Fruit fly (Drosophila melanogaster) whole organism, embryonic: ENCODE data around the gene Ir21a.

Experiments used
- Antp ChIP-seq: fragments of 200-800 bp; sonication (Bioruptor generic); optimal IDR thresholded peaks from 3 replicates; lab custom pipeline; 2016; ENCODE audit warnings: missing biosample characterization, missing genetic modification characterization
- Atf3 ChIP-seq: fragments of 200-800 bp; sonication (Bioruptor generic); optimal IDR thresholded peaks from 3 replicates; lab custom pipeline; 2016; ENCODE audit warnings: missing biosample characterization, missing genetic modification characterization
- B-H1 ChIP-seq: fragments of 200-800 bp; sonication (Bioruptor generic); IDR thresholded peaks from 3 replicates; pipeline ENCODE4 v1.3.6; 2022; ENCODE audit warnings: missing biosample characterization, missing genetic modification characterization
- CG12219 ChIP-seq: fragments of 200-800 bp; sonication (Bioruptor generic); optimal IDR thresholded peaks from 3 replicates; lab custom pipeline; 2018; ENCODE audit warnings: missing biosample characterization, mild to moderate bottlenecking, missing genetic modification characterization
- CG12769 ChIP-seq: fragments of 200-800 bp; sonication (Bioruptor generic); optimal IDR thresholded peaks from 2 replicates; lab custom pipeline; 2019; ENCODE audit warnings: missing biosample characterization, mild to moderate bottlenecking, missing genetic modification characterization, moderate library complexity
- CG12942 ChIP-seq: fragments of 200-800 bp; sonication (Bioruptor generic); optimal IDR thresholded peaks from 3 replicates; lab custom pipeline; 2016; ENCODE audit warnings: missing biosample characterization, missing genetic modification characterization
- CG17568 ChIP-seq: fragments of 200-800 bp; sonication (Bioruptor generic); optimal IDR thresholded peaks from 2 replicates; lab custom pipeline; 2018; ENCODE audit warnings: missing biosample characterization, mild to moderate bottlenecking, missing genetic modification characterization, moderate library complexity
- CG1792 ChIP-seq: fragments of 200-800 bp; sonication (Bioruptor generic); optimal IDR thresholded peaks from 2 replicates; lab custom pipeline; 2016; ENCODE audit warnings: missing biosample characterization, missing genetic modification characterization
- CG1832 ChIP-seq: fragments of 200-800 bp; sonication (Bioruptor generic); optimal IDR thresholded peaks from 2 replicates; lab custom pipeline; 2017; ENCODE audit warnings: missing biosample characterization, mild to moderate bottlenecking, missing genetic modification characterization, inconsistent platforms
- CG2199 ChIP-seq: fragments of 200-800 bp; sonication (Bioruptor generic); IDR thresholded peaks from 3 replicates; pipeline ENCODE4 v1.3.6; 2022; ENCODE audit warnings: missing biosample characterization, missing genetic modification characterization
- CG31388 ChIP-seq: fragments of 200-800 bp; sonication (Bioruptor generic); optimal IDR thresholded peaks from 2 replicates; lab custom pipeline; 2016; ENCODE audit warnings: missing biosample characterization, missing genetic modification characterization
- CG3163 ChIP-seq: fragments of 200-800 bp; sonication (Bioruptor generic); optimal IDR thresholded peaks from 3 replicates; lab custom pipeline; 2016; ENCODE audit warnings: missing biosample characterization, missing genetic modification characterization
- CG3847 ChIP-seq: fragments of 200-800 bp; sonication (Bioruptor generic); IDR thresholded peaks from 2 replicates; pipeline ENCODE4 v1.3.6; 2022; ENCODE audit warnings: missing biosample characterization, missing genetic modification characterization
- CG42726 ChIP-seq: fragments of 200-800 bp; sonication (Bioruptor generic); IDR thresholded peaks from 2 replicates; pipeline ENCODE4 v1.3.6; 2022; ENCODE audit warnings: missing biosample characterization, missing genetic modification characterization; ENCODE audit not compliant: partially characterized antibody
- CG43689 ChIP-seq: fragments of 200-800 bp; sonication (Bioruptor generic); IDR thresholded peaks from 2 replicates; pipeline ENCODE4 v1.3.6; 2022; ENCODE audit warnings: missing biosample characterization, missing genetic modification characterization
- CG5245 ChIP-seq: fragments of 200-800 bp; sonication (Bioruptor generic); optimal IDR thresholded peaks from 3 replicates; lab custom pipeline; 2016; ENCODE audit warnings: missing biosample characterization, missing genetic modification characterization
- CG7987 ChIP-seq: fragments of 200-800 bp; sonication (Bioruptor generic); optimal IDR thresholded peaks from 2 replicates; lab custom pipeline; 2018; ENCODE audit warnings: missing biosample characterization, mild to moderate bottlenecking, missing genetic modification characterization, moderate library complexity
- CG8359 ChIP-seq: fragments of 200-800 bp; sonication (Bioruptor generic); optimal IDR thresholded peaks from 2 replicates; lab custom pipeline; 2017; ENCODE audit warnings: missing biosample characterization, mild to moderate bottlenecking, missing genetic modification characterization, borderline replicate concordance
- CG9797 ChIP-seq: fragments of 200-800 bp; sonication (Bioruptor generic); optimal IDR thresholded peaks from 3 replicates; lab custom pipeline; 2018; ENCODE audit warnings: missing biosample characterization, mild to moderate bottlenecking, missing genetic modification characterization
- Chrac-16 ChIP-seq: fragments of 200-800 bp; sonication (Bioruptor generic); optimal IDR thresholded peaks from 3 replicates; lab custom pipeline; 2016; ENCODE audit warnings: missing biosample characterization, missing genetic modification characterization
- Dad ChIP-seq: fragments of 200-800 bp; sonication (Bioruptor generic); optimal IDR thresholded peaks from 3 replicates; lab custom pipeline; 2016; ENCODE audit warnings: missing biosample characterization, missing genetic modification characterization
- Deaf1 ChIP-seq: fragments of 200-800 bp; optimal IDR thresholded peaks from 3 replicates; lab custom pipeline; 2019; ENCODE audit warnings: missing biosample characterization, mild to moderate bottlenecking, missing genetic modification characterization, moderate library complexity
- Dip2 ChIP-seq: fragments of 200-800 bp; sonication (Bioruptor generic); IDR thresholded peaks from 2 replicates; pipeline ENCODE4 v1.3.6; 2022; ENCODE audit warnings: missing biosample characterization, missing genetic modification characterization
- Hr78 ChIP-seq, 2 experiments: fragments of 200-800 bp in 1 of 2; fragments of >200 bp in 1 of 2; sonication (Bioruptor generic) in 1 of 2; optimal IDR thresholded peaks; 2 replicates each; lab custom pipeline; 2017 to 2019; ENCODE audit warnings: missing biosample characterization in 2 of 2, missing genetic modification characterization in 2 of 2, mild to moderate bottlenecking in 1 of 2, moderate library complexity in 1 of 2
- MTF-1 ChIP-seq: fragments of 200-800 bp; sonication (Bioruptor generic); optimal IDR thresholded peaks from 2 replicates; lab custom pipeline; 2018; ENCODE audit warnings: missing biosample characterization, mild to moderate bottlenecking, missing genetic modification characterization, borderline replicate concordance
- Max ChIP-seq: fragments of 200-800 bp; sonication (Bioruptor generic); optimal IDR thresholded peaks from 2 replicates; lab custom pipeline; 2016; ENCODE audit warnings: missing biosample characterization, mild to moderate bottlenecking, missing genetic modification characterization
- Nf-YA ChIP-seq: fragments of 200-800 bp; sonication (Bioruptor generic); IDR thresholded peaks from 2 replicates; pipeline ENCODE4 v1.3.6; 2022; ENCODE audit warnings: missing biosample characterization, missing genetic modification characterization
- abd-A ChIP-seq: fragments of 200-800 bp; sonication (Bioruptor generic); optimal IDR thresholded peaks from 3 replicates; lab custom pipeline; 2019; ENCODE audit warnings: missing biosample characterization, mild to moderate bottlenecking, missing genetic modification characterization, moderate library complexity
- ac ChIP-seq: fragments of 200-800 bp; sonication (Bioruptor generic); optimal IDR thresholded peaks from 3 replicates; lab custom pipeline; 2017; ENCODE audit warnings: missing biosample characterization, mild to moderate bottlenecking, missing genetic modification characterization
- caup ChIP-seq: fragments of 200-800 bp; sonication (Bioruptor generic); optimal IDR thresholded peaks from 3 replicates; lab custom pipeline; 2017; ENCODE audit warnings: missing biosample characterization, mild to moderate bottlenecking, missing genetic modification characterization, moderate library complexity; ENCODE audit not compliant: severe bottlenecking
- chinmo ChIP-seq: fragments of 200-800 bp; sonication (Bioruptor generic); IDR thresholded peaks from 4 replicates; pipeline ENCODE4 v1.3.6; 2022; ENCODE audit warnings: missing biosample characterization, missing genetic modification characterization; ENCODE audit not compliant: partially characterized antibody
- da ChIP-seq: fragments of 200-800 bp; sonication (Bioruptor generic); optimal IDR thresholded peaks from 2 replicates; lab custom pipeline; 2016; ENCODE audit warnings: missing biosample characterization, missing genetic modification characterization
- fd102C ChIP-seq: fragments of 200-800 bp; sonication (Bioruptor generic); optimal IDR thresholded peaks from 2 replicates; lab custom pipeline; 2018; ENCODE audit warnings: missing biosample characterization, mild to moderate bottlenecking, missing genetic modification characterization, moderate library complexity
- hb ChIP-seq: fragments of 200-800 bp; sonication (Bioruptor generic); IDR thresholded peaks from 3 replicates; pipeline ENCODE4 v1.3.6; 2022; ENCODE audit warnings: missing biosample characterization, missing genetic modification characterization; ENCODE audit not compliant: partially characterized antibody
- kay ChIP-seq: fragments of 200-800 bp; sonication (Bioruptor generic); optimal IDR thresholded peaks from 2 replicates; lab custom pipeline; 2016; ENCODE audit warnings: missing biosample characterization, missing genetic modification characterization
- lab ChIP-seq: fragments of 200-800 bp; sonication (Bioruptor generic); optimal IDR thresholded peaks from 3 replicates; lab custom pipeline; 2017; ENCODE audit warnings: missing biosample characterization, missing genetic modification characterization, mild to moderate bottlenecking, moderate library complexity, missing genetic modification reagents
- lola ChIP-seq, 3 experiments: fragments of >200 bp in 2 of 3; fragments of 200-800 bp in 1 of 3; sonication (Bioruptor generic) in 1 of 3; optimal IDR thresholded peaks; 2 replicates each; lab custom pipeline; 2017 to 2019; ENCODE audit warnings: missing biosample characterization in 3 of 3, missing genetic modification characterization in 3 of 3, mild to moderate bottlenecking in 1 of 3, moderate library complexity in 1 of 3
- maf-S ChIP-seq: fragments of 200-800 bp; sonication (Bioruptor generic); optimal IDR thresholded peaks from 2 replicates; lab custom pipeline; 2016; ENCODE audit warnings: missing biosample characterization, missing genetic modification characterization
- nom ChIP-seq: fragments of 200-800 bp; sonication (Bioruptor generic); optimal IDR thresholded peaks from 2 replicates; lab custom pipeline; 2017; ENCODE audit warnings: missing biosample characterization, missing genetic modification characterization, mild to moderate bottlenecking, moderate library complexity, missing genetic modification reagents
- pho ChIP-seq: fragments of 200-800 bp; sonication (Bioruptor generic); optimal IDR thresholded peaks from 2 replicates; lab custom pipeline; 2016; ENCODE audit warnings: missing biosample characterization, missing genetic modification characterization
- scrt ChIP-seq: fragments of 200-800 bp; sonication (Bioruptor generic); optimal IDR thresholded peaks from 2 replicates; lab custom pipeline; 2018; ENCODE audit warnings: missing biosample characterization, mild to moderate bottlenecking, missing genetic modification characterization, moderate library complexity
- slp2 ChIP-seq: fragments of 200-800 bp; sonication (Bioruptor generic); optimal IDR thresholded peaks from 2 replicates; lab custom pipeline; 2016; ENCODE audit warnings: missing biosample characterization, missing genetic modification characterization
- sqz ChIP-seq: fragments of 200-800 bp; sonication (Bioruptor generic); optimal IDR thresholded peaks from 3 replicates; lab custom pipeline; 2018; ENCODE audit warnings: missing biosample characterization, mild to moderate bottlenecking, missing genetic modification characterization
- tgo ChIP-seq: fragments of 200-800 bp; sonication (Bioruptor generic); IDR thresholded peaks from 3 replicates; pipeline ENCODE4 v1.3.6; 2022; ENCODE audit warnings: missing biosample characterization, missing genetic modification characterization
- tll ChIP-seq, 2 experiments: fragments of 200-800 bp in 1 of 2; fragments of >200 bp in 1 of 2; sonication (Bioruptor generic) in 1 of 2; optimal IDR thresholded peaks; 2 replicates each; lab custom pipeline; 2017 to 2019; ENCODE audit warnings: missing biosample characterization in 2 of 2, missing genetic modification characterization in 2 of 2, mild to moderate bottlenecking in 1 of 2, moderate library complexity in 1 of 2
- unc-4 ChIP-seq: fragments of 200-800 bp; sonication (Bioruptor generic); IDR thresholded peaks from 2 replicates; pipeline ENCODE4 v1.3.6; 2022; ENCODE audit warnings: missing biosample characterization, missing genetic modification characterization; ENCODE audit not compliant: partially characterized antibody
- usp ChIP-seq: fragments of >200 bp; optimal IDR thresholded peaks from 2 replicates; lab custom pipeline; 2017; ENCODE audit warnings: missing biosample characterization, missing genetic modification characterization

Gene Ir21a

dm6 chr2L:66369-67278 is 41.7 kb upstream of the Ir21a start, which contains the start of gene dbr (continued):
- TF ChIP-seq Max (GFP tag; lab: Kevin White, UChicago) (no peak), MTF-1 (GFP tag; lab: Kevin White, UChicago) (no peak), nom (GFP tag; lab: Kevin White, UChicago) (peak; percentile 85), ac (GFP tag; lab: Kevin White, UChicago) (no peak), pho (GFP tag; lab: Kevin White, UChicago) (no peak), lola (GFP tag; optimal IDR thresholded peaks at IDR 0.05; lab: Kevin White, UChicago) (peak in 1 of 3 experiments; percentile 20), CG17568 (peak; percentile 2), slp2 (GFP tag; lab: Kevin White, UChicago) (no peak), tgo (GFP tag; lab: Robert Waterston, UW) (no peak), CG1832 (GFP tag; lab: Kevin White, UChicago) (no peak), CG5245 (GFP tag; lab: Kevin White, UChicago) (no peak), CG43689 (GFP tag; lab: Robert Waterston, UW) (no peak), B-H1 (no peak), usp (GFP tag; lab: Kevin White, UChicago) (no peak), Nf-YA (GFP tag; lab: Robert Waterston, UW) (no peak), kay (no peak), CG12942 (GFP tag; lab: Kevin White, UChicago) (no peak), caup (no peak), da (GFP tag; lab: Kevin White, UChicago) (no peak), CG8359 (GFP tag; lab: Kevin White, UChicago) (no peak), sqz (GFP tag; lab: Kevin White, UChicago) (no peak), tll (GFP tag; optimal IDR thresholded peaks at IDR 0.05; lab: Kevin White, UChicago) (no peak), CG3163 (GFP tag; lab: Kevin White, UChicago) (peak; percentile 52), CG1792 (GFP tag; lab: Kevin White, UChicago) (no peak), lab (GFP tag; lab: Kevin White, UChicago) (peak; percentile 64), Deaf1 (tag; lab: Kevin White, UChicago) (peak; percentile 65), maf-S (GFP tag; lab: Kevin White, UChicago) (no peak), hb (GFP tag; lab: Robert Waterston, UW) (no peak), abd-A (tag; lab: Kevin White, UChicago) (peak; percentile 91), CG12219 (no peak), Chrac-16 (no peak), CG7987 (GFP tag; lab: Kevin White, UChicago) (peak; percentile 27), CG3847 (GFP tag; lab: Robert Waterston, UW) (no peak), Atf3 (GFP tag; lab: Kevin White, UChicago) (no peak), Dad (GFP tag; lab: Kevin White, UChicago) (no peak), chinmo (GFP tag; lab: Robert Waterston, UW) (peak; percentile 89), scrt (peak; percentile 74), Dip2 (GFP tag; lab: Robert Waterston, UW) (no peak), unc-4 (GFP tag; lab: Robert Waterston, UW) (no peak), fd102C (GFP tag; lab: Kevin White, UChicago) (no peak), Hr78 (GFP tag; optimal IDR thresholded peaks at IDR 0.05; lab: Kevin White, UChicago) (peak in 1 of 2 experiments; percentile 6), CG12769 (tag; lab: Kevin White, UChicago) (peak; percentile 54), Antp (GFP tag; lab: Kevin White, UChicago) (no peak), CG31388 (GFP tag; lab: Kevin White, UChicago) (no peak), CG42726 (GFP tag; lab: Robert Waterston, UW) (no peak), CG2199 (GFP tag; lab: Robert Waterston, UW) (peak; percentile 96), CG9797 (no peak)
